Worm (Caenorhabditis elegans): ENCODE measurements around the gene T25B9.4.

DNA sequence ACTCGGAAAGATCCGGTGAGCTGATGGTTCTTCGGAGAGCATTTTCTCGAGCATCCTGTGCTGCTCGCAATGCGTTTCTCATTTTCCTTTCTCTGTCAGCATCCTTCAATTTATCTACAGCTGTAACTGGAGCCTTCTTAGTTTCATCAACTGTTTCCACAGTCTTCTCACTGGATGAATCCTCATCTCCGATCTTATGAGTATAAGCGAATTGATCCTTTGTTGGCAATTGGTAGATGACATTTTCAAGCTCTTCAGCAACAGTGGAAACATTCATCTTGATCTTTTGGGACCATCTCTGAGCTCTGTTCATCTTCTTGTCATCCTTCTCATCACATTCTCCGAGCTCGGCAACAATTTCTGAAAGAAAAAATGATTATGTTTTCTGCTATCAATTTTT lies 21.8 kb upstream of the T25B9.4 start:
- TF ChIP-seq ceh-36 (tag; optimal IDR thresholded peaks at IDR 0.05) (no peak), ama-1 (optimal IDR thresholded peaks at IDR 0.05) (no peak), scrt-1 (GFP tag; IDR thresholded peaks at IDR 0.05) (no peak), sea-1 (GFP tag; conservative IDR thresholded peaks at IDR 0.05) (no peak)
